Fruit fly (Drosophila melanogaster): ENCODE data around the gene Rcd4.

dm6 chr2L:8389231-8389630 lies 6.6 kb downstream of the Rcd4 start, which contains the start of gene CG42819:
- no peak for TF ChIP-seq CG15514 (GFP tag; optimal IDR thresholded peaks at IDR 0.05)
- no peak for TF ChIP-seq CG16815 (GFP tag; optimal IDR thresholded peaks at IDR 0.05)
- TF ChIP-seq CG13123 (GFP tag; optimal IDR thresholded peaks at IDR 0.05) = no peak
- TF ChIP-seq sd (tag; optimal IDR thresholded peaks at IDR 0.05) = no peak
- no peak for TF ChIP-seq Adf1 (GFP tag; IDR thresholded peaks at IDR 0.05)
- TF ChIP-seq abd-A (tag; optimal IDR thresholded peaks at IDR 0.05) = no peak
- TF ChIP-seq h (optimal IDR thresholded peaks at IDR 0.05) = no peak
- no peak for TF ChIP-seq ATbp (GFP tag; optimal IDR thresholded peaks at IDR 0.05)
- TF ChIP-seq CG18262 (tag; optimal IDR thresholded peaks at IDR 0.05) = no peak
- no peak for TF ChIP-seq tll (GFP tag; optimal IDR thresholded peaks at IDR 0.05)
- no peak for TF ChIP-seq CG1832 (GFP tag; optimal IDR thresholded peaks at IDR 0.05)

Measured in whole organism, embryonic.